Worm (Caenorhabditis elegans) whole organism, L4 larva: Measurements from ENCODE around the gene K09C4.7.

Source experiments
- F26F4.8 ChIP-seq: fragments of 200-800 bp; sonication (Bioruptor generic); conservative IDR thresholded peaks from 2 replicates; pipeline ENCODE4 v1.3.6; 2022; ENCODE audit warnings: missing genetic modification characterization, missing compliant biosample characterization
- aha-1 ChIP-seq: fragments of 150-350 bp; peaks from one replicate; lab custom pipeline; 2014; ENCODE audit warnings: missing biosample characterization, missing genetic modification characterization
- ceh-44 ChIP-seq: fragments of 200-800 bp; sonication (Bioruptor generic); IDR thresholded peaks from 2 replicates; pipeline ENCODE4 v1.3.6; 2022; ENCODE audit warnings: missing genetic modification reagents, missing genetic modification characterization, missing compliant biosample characterization
- daf-16 ChIP-seq, 3 experiments: sonication (generic microtip); optimal IDR thresholded peaks; 2 replicates each; lab custom pipeline; 2016 to 2017; ENCODE audit warnings: missing genetic modification characterization in 3 of 3, missing genetic modification reagents in 3 of 3, mild to moderate bottlenecking in 2 of 3, missing compliant biosample characterization in 2 of 3, missing biosample characterization in 1 of 3, moderate library complexity in 1 of 3
- hmg-1.1 ChIP-seq: fragments of 200-800 bp; sonication (Bioruptor generic); IDR thresholded peaks from 2 replicates; pipeline ENCODE4 v1.3.6; 2022; ENCODE audit warnings: missing genetic modification reagents, missing genetic modification characterization, missing compliant biosample characterization
- lin-1 ChIP-seq: fragments of 200-800 bp; sonication (Bioruptor generic); IDR thresholded peaks from 2 replicates; pipeline ENCODE4 v1.3.6; 2022; ENCODE audit warnings: missing genetic modification reagents, missing genetic modification characterization, missing compliant biosample characterization
- nhr-41 ChIP-seq: fragments of 200-800 bp; sonication (Bioruptor generic); IDR thresholded peaks from 2 replicates; pipeline ENCODE4 v1.3.6; 2022; ENCODE audit warnings: missing genetic modification reagents, missing genetic modification characterization, missing compliant biosample characterization
- set-16 ChIP-seq: fragments of 200-800 bp; sonication (Bioruptor generic); IDR thresholded peaks from 2 replicates; pipeline ENCODE4 v1.3.6; 2022; ENCODE audit warnings: missing genetic modification reagents, missing genetic modification characterization, missing compliant biosample characterization
- zag-1 ChIP-seq: fragments of 150-350 bp; optimal IDR thresholded peaks from 2 replicates; lab custom pipeline; 2014; ENCODE audit warnings: missing biosample characterization, missing genetic modification characterization
- zfp-3 ChIP-seq: fragments of 200-800 bp; sonication (Bioruptor generic); conservative IDR thresholded peaks from 2 replicates; pipeline ENCODE4 v1.3.6; 2022; ENCODE audit warnings: missing genetic modification reagents, missing genetic modification characterization, missing compliant biosample characterization

The K09C4.7 gene

ce11 chrX:3313939-3314338, 41.3 kb downstream of the K09C4.7 start:
- TF ChIP-seq set-16 (GFP tag; lab: Robert Waterston, UW) = peak; percentile 67
- TF ChIP-seq F26F4.8 (GFP tag; lab: Robert Waterston, UW) = no peak

- TF ChIP-seq lin-1 (no peak), zag-1 (no peak)
These were observed 42.3 kb downstream of the K09C4.7 start, which contains the start of gene ddr-2 for ce11 chrX:3315014-3315413. TSS of gene ddr-2 (plus strand) at chrX:3315314.

DNA sequence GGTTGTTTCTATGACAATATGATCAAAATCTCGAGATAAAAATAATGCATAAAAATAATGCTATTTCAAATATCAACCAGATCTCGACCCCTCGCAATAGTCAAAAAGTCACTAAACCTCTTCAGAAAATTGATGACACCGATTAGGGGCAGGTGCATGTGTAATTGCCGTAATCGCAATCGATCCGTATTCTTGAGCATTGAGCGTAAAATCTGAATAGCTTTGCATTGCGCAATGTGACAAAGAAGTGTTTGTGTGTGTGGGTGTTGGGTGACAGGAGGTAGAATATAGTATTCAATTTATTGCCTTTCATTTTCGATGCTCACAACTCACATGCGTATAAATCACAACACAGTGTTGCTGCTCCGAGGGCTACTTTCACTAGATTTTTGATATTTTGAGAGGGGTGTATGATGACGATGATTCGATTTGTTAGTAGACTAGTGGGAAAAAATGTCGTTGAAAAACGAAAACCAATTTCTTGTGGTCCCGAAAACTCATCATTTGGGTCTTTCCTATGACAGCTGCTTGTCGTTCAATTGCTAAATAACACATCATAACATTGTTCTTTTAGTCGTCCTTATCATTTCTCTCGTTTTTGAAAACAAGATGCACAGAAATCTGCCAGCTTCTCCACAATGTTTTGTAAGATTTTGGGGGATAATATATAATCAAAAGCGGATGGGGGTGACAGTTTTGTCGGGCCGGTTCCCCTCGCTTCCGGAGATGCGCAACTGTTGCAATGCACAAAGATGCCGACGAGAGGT, 43.4 kb downstream of the K09C4.7 start:
- TF ChIP-seq ceh-44 (GFP tag; lab: Robert Waterston, UW) (no peak), daf-16 (GFP tag; optimal IDR thresholded peaks at IDR 0.05; lab: Kevin White, UChicago) (peak in 1 of 2 experiments; percentile 63), daf-16 (tag; optimal IDR thresholded peaks at IDR 0.05; lab: Kevin White, UChicago) (no peak), hmg-1.1 (no peak), zfp-3 (GFP tag; lab: Robert Waterston, UW) (no peak)

DNA sequence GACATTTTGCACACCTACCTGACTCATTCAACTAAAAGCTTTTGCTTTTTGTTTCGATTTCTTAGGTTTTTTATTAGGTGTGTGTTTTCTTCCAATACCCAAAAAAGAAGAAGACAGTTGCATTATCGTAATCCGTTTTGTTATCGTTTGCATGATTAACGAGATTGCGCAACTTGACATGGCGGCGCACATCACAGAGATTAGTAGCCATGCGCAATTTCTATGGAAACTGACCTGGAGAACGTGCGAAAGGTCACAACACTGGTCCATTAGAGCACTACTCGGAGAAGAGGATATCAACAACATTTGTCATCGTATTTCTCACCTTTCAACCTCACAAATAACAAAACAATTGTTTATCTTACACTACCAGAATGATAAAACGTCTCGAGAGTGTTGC, 44.1 kb downstream of the K09C4.7 start:
- no peak for TF ChIP-seq nhr-41 (GFP tag; lab: Robert Waterston, UW)
- TF ChIP-seq aha-1 = peak; percentile 43
